Worm (Caenorhabditis elegans): ENCODE results near the gene kbp-3.

Gene kbp-3

ce11 chrII:14390036-14390763 lies at the start of gene kbp-3, which contains the start of gene nurf-1:
Gene kbp-3, minus strand, starts transcription at chrII:14390078.
Gene nurf-1, plus strand, starts transcription at chrII:14390713.
- TF ChIP-seq vab-15 (tag; optimal IDR thresholded peaks at IDR 0.05) (no peak), nhr-12 (tag; optimal IDR thresholded peaks at IDR 0.05) (no peak), aly-2 (tag; optimal IDR thresholded peaks at IDR 0.05) (no peak), tlp-1 (tag; optimal IDR thresholded peaks at IDR 0.05) (no peak), unc-62 (GFP tag; optimal IDR thresholded peaks at IDR 0.05) (no peak), isw-1 (GFP tag; IDR thresholded peaks at IDR 0.05) (no peak; the same call in 1 of the 2 replicates), fkh-8 (tag; optimal IDR thresholded peaks at IDR 0.05) (peak; percentile 23), sox-4 (tag; optimal IDR thresholded peaks at IDR 0.05) (no peak), ceh-88 (GFP tag; IDR thresholded peaks at IDR 0.05) (0 out of 2 replicates have a peak, but pooled peaks have one; percentile 13), xbp-1 (tag; optimal IDR thresholded peaks at IDR 0.05) (peak; percentile 38), fkh-10 (GFP tag; optimal IDR thresholded peaks at IDR 0.05) (no peak), fkh-4 (tag; optimal IDR thresholded peaks at IDR 0.05; ENCODE audit: borderline replicate concordance) (no peak), lin-13 (GFP tag; optimal IDR thresholded peaks at IDR 0.05) (peak; percentile 5), ceh-8 (GFP tag; optimal IDR thresholded peaks at IDR 0.05) (no peak), zip-4 (GFP tag; optimal IDR thresholded peaks at IDR 0.05) (no peak), hlh-17 (GFP tag; optimal IDR thresholded peaks at IDR 0.05; ENCODE audit: borderline replicate concordance) (no peak), dsc-1 (tag; optimal IDR thresholded peaks at IDR 0.05) (peak; percentile 22), tbx-2 (tag; optimal IDR thresholded peaks at IDR 0.05) (peak; percentile 40), Y116A8C.19 (tag; optimal IDR thresholded peaks at IDR 0.05; ENCODE audit: borderline replicate concordance) (no peak), ceh-90 (tag; optimal IDR thresholded peaks at IDR 0.05) (no peak), ztf-11 (tag; optimal IDR thresholded peaks at IDR 0.05) (no peak), lin-35 (GFP tag; optimal IDR thresholded peaks at IDR 0.05) (peak; percentile 93 to 96), nhr-28 (tag; optimal IDR thresholded peaks at IDR 0.05) (no peak), ces-1 (GFP tag; optimal IDR thresholded peaks at IDR 0.05) (no peak), egl-13 (tag; optimal IDR thresholded peaks at IDR 0.05) (no peak), zag-1 (tag; optimal IDR thresholded peaks at IDR 0.05) (no peak), rnt-1 (tag; optimal IDR thresholded peaks at IDR 0.05) (peak; percentile 31), skn-1 (tag; optimal IDR thresholded peaks at IDR 0.05) (peak; percentile 62), mep-1 (tag; optimal IDR thresholded peaks at IDR 0.05) (peak; percentile 15), nhr-77 (tag; optimal IDR thresholded peaks at IDR 0.05) (peak; percentile 80), ceh-63 (GFP tag; optimal IDR thresholded peaks at IDR 0.05) (no peak), jun-1 (tag; optimal IDR thresholded peaks at IDR 0.05) (no peak), lin-39 (tag; optimal IDR thresholded peaks at IDR 0.05) (no peak), unc-130 (tag; optimal IDR thresholded peaks at IDR 0.05) (peak; percentile 54), F16B12.6 (tag; optimal IDR thresholded peaks at IDR 0.05) (peak; percentile 37), ceh-82 (tag; optimal IDR thresholded peaks at IDR 0.05) (peak in 2 of 3 experiments; percentile 14 to 60), ztf-4 (tag; optimal IDR thresholded peaks at IDR 0.05) (no peak), aha-1 (tag; optimal IDR thresholded peaks at IDR 0.05) (no peak), alr-1 (tag; optimal IDR thresholded peaks at IDR 0.05; ENCODE audit: borderline replicate concordance) (no peak), irx-1 (tag; optimal IDR thresholded peaks at IDR 0.05) (no peak), nhr-11 (tag; optimal IDR thresholded peaks at IDR 0.05) (no peak), nhr-237 (tag; optimal IDR thresholded peaks at IDR 0.05) (no peak), mdl-1 (tag; optimal IDR thresholded peaks at IDR 0.05) (peak in 1 of 2 experiments; percentile 52), efl-1 (optimal IDR thresholded peaks at IDR 0.05) (peak; percentile 77 to 91), efl-1 (GFP tag; optimal IDR thresholded peaks at IDR 0.05 in 1 of 2) (peak; percentile 91 to 99), unc-98 (GFP tag; IDR thresholded peaks at IDR 0.05) (no peak), sptf-1 (tag; optimal IDR thresholded peaks at IDR 0.05) (no peak), unc-30 (tag; optimal IDR thresholded peaks at IDR 0.05) (no peak), nhr-19 (GFP tag; conservative IDR thresholded peaks at IDR 0.05) (peak; percentile 30; the same call in 1 of the 2 replicates), pag-3 (tag; optimal IDR thresholded peaks at IDR 0.05; ENCODE audit: borderline replicate concordance, insufficient read depth) (no peak), nhr-84 (tag; optimal IDR thresholded peaks at IDR 0.05) (no peak), lsy-2 (tag; optimal IDR thresholded peaks at IDR 0.05) (peak; percentile 56 to 89)
